Fruit fly (Drosophila melanogaster) ovary, adult (tissue): ENCODE results near the gene AlaRS-m.
A peak's percentile ranks its signal among the peaks of the same experiment; 100 is the strongest.

Source experiments
- CG17801 ChIP-seq: fragments of 200-800 bp; optimal IDR thresholded peaks from 2 replicates; lab custom pipeline; 2019; ENCODE audit warnings: missing biosample characterization, mild to moderate bottlenecking, missing genetic modification characterization, moderate library complexity; ENCODE audit not compliant: partially characterized antibody

AlaRS-m gene

dm6 chr3L:5188402-5188801 lies 42.5 kb downstream of the AlaRS-m start:
- TF ChIP-seq CG17801 (GFP tag; lab: Kevin White, UChicago) = peak; percentile 4
